Fruit fly (Drosophila melanogaster): Measurements from ENCODE around the gene PpV.

dm6 chrX:6343323-6343722, 29.4 kb downstream of the PpV start:
- TF ChIP-seq CG8478 (optimal IDR thresholded peaks at IDR 0.05) (no peak), CTCF (optimal IDR thresholded peaks at IDR 0.05) (no peak)
